Fruit fly (Drosophila melanogaster): ENCODE measurements around the gene CG32266.

Gene CG32266

DNA sequence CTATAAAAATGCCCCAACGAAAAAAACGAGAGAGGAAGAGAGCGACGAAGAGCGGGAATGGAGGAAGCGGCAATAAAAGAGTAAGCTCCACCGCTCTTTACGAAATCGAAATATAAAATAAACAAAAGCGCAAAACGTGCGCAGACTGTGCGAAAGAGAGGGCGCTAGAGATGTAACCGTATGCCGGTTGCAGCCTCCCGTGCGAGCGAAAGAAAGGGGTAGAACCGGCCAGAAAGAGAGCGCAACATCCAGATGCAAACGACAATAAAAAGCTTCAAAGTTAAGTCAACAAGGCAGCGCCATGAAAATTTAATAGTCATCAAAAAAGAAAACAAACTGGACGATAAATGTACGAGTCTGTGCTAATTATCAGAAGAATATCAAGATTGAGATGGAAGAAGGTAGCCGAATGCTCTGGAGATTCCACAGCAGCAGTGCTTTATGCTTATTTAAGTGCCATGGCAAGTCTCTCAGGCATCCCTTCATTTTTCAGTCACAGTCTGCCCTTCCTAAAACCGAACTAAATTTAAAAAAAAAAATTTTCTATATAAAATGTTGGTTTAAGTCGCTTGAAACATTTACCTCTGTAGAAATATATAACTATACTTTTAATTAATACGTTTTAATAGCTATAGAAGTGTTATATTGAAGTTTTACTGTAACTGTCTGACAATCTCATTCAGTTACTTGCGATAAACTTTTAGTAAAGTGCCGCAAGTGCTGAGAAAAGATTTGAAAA, 24.7 kb upstream of the CG32266 start (continued):
- TF ChIP-seq HLH54F (GFP tag; optimal IDR thresholded peaks at IDR 0.05) (no peak), CG4360 (GFP tag; IDR thresholded peaks at IDR 0.05) (no peak), maf-S (GFP tag; optimal IDR thresholded peaks at IDR 0.05) (peak; percentile 15), Nf-YC (tag; optimal IDR thresholded peaks at IDR 0.05) (peak; percentile 76), Lhr (GFP tag; optimal IDR thresholded peaks at IDR 0.05) (no peak), CG1602 (GFP tag; optimal IDR thresholded peaks at IDR 0.05) (peak; percentile 39), Dbx (GFP tag; IDR thresholded peaks at IDR 0.05) (no peak), CG12299 (tag; optimal IDR thresholded peaks at IDR 0.05) (peak; percentile 65), pros (GFP tag; optimal IDR thresholded peaks at IDR 0.05) (peak; percentile 44), Camta (GFP tag; optimal IDR thresholded peaks at IDR 0.05) (peak; percentile 1), H15 (GFP tag; IDR thresholded peaks at IDR 0.05) (peak; percentile 62; the same call in 2 of the 3 replicates), Elba2 (GFP tag; optimal IDR thresholded peaks at IDR 0.05) (no peak), CG1603 (tag; optimal IDR thresholded peaks at IDR 0.05) (no peak), nerfin-1 (tag; optimal IDR thresholded peaks at IDR 0.05) (peak; percentile 57), Mad (GFP tag; optimal IDR thresholded peaks at IDR 0.05) (no peak), gsb-n (tag; optimal IDR thresholded peaks at IDR 0.05) (peak; percentile 20), CG1647 (GFP tag; optimal IDR thresholded peaks at IDR 0.05) (no peak), chm (GFP tag; IDR thresholded peaks at IDR 0.05) (0 out of 2 replicates have a peak, but pooled peaks have one; percentile 22), grau (tag; optimal IDR thresholded peaks at IDR 0.05) (peak; percentile 96), en (GFP tag; optimal IDR thresholded peaks at IDR 0.05) (peak; percentile 19), CG9437 (GFP tag; optimal IDR thresholded peaks at IDR 0.05) (peak; percentile 74), zfh2 (GFP tag; optimal IDR thresholded peaks at IDR 0.05) (peak; percentile 38), CG11247 (GFP tag; IDR thresholded peaks at IDR 0.05) (peak; percentile 71), HmgD (GFP tag; optimal IDR thresholded peaks at IDR 0.05) (no peak), h (optimal IDR thresholded peaks at IDR 0.05) (no peak), BEAF-32 (GFP tag; optimal IDR thresholded peaks at IDR 0.05) (no peak), CG9817 (tag; optimal IDR thresholded peaks at IDR 0.05) (peak; percentile 79), CG15073 (GFP tag; optimal IDR thresholded peaks at IDR 0.05) (no peak), nau (GFP tag; optimal IDR thresholded peaks at IDR 0.05) (peak; percentile 50), fd96Cb (tag; optimal IDR thresholded peaks at IDR 0.05) (peak; percentile 55), otp (GFP tag; IDR thresholded peaks at IDR 0.05) (peak; percentile 56; the same call in 2 of the 3 replicates), tup (GFP tag; optimal IDR thresholded peaks at IDR 0.05) (no peak), CG16813 (GFP tag; IDR thresholded peaks at IDR 0.05; ENCODE audit: partially characterized antibody) (no peak), CG10431 (GFP tag; optimal IDR thresholded peaks at IDR 0.05) (peak; percentile 31), z (GFP tag; IDR thresholded peaks at IDR 0.05) (no peak), eyg (GFP tag; optimal IDR thresholded peaks at IDR 0.05) (peak; percentile 45), cad (GFP tag; optimal IDR thresholded peaks at IDR 0.05) (no peak), CG31224 (GFP tag; IDR thresholded peaks at IDR 0.05) (peak; percentile 21; the same call in 1 of the 2 replicates), Rfx (GFP tag; IDR thresholded peaks at IDR 0.05) (peak; percentile 82), kah (GFP tag; optimal IDR thresholded peaks at IDR 0.05) (no peak), mirr (GFP tag; optimal IDR thresholded peaks at IDR 0.05) (peak; percentile 39), bab2 (GFP tag; optimal IDR thresholded peaks at IDR 0.05) (peak; percentile 13), vvl (GFP tag; IDR thresholded peaks at IDR 0.05) (peak; percentile 82), vfl (GFP tag; optimal IDR thresholded peaks at IDR 0.05) (no peak), pnt (GFP tag; optimal IDR thresholded peaks at IDR 0.05) (no peak), ind (GFP tag; optimal IDR thresholded peaks at IDR 0.05) (peak; percentile 44), CG12071 (GFP tag; optimal IDR thresholded peaks at IDR 0.05) (peak; percentile 68), Lpt (GFP tag; optimal IDR thresholded peaks at IDR 0.05) (no peak), CG14050 (GFP tag; IDR thresholded peaks at IDR 0.05) (peak; percentile 40; the same call in 1 of the 3 replicates), Ets65A (GFP tag) (no peak), D19B (GFP tag; optimal IDR thresholded peaks at IDR 0.05) (peak; percentile 64)

All from whole organism, embryonic.